Worm (Caenorhabditis elegans): ENCODE measurements around the gene pmk-2.

ce11 chrIV:8159995-8160394 is 16.7 kb downstream of the pmk-2 start:
- TF ChIP-seq nhr-77 (tag; optimal IDR thresholded peaks at IDR 0.05) (no peak), set-16 (GFP tag; IDR thresholded peaks at IDR 0.05) (no peak), lin-39 (tag; optimal IDR thresholded peaks at IDR 0.05) (no peak)

Data from whole organism, L4 larva.